Fruit fly (Drosophila melanogaster) Kc167 (cell line): ENCODE measurements around the gene CG14903.

Source experiments
- Myc ChIP-seq: fragments of >200 bp; optimal IDR thresholded peaks from 2 replicates; lab custom pipeline; 2017; ENCODE audit warnings: missing external identifiers
- Sin3A ChIP-seq: fragments of >200 bp; optimal IDR thresholded peaks from 2 replicates; lab custom pipeline; 2018; ENCODE audit warnings: missing external identifiers
- h ChIP-seq: fragments of >200 bp; optimal IDR thresholded peaks from 3 replicates; lab custom pipeline; 2018; ENCODE audit warnings: missing external identifiers
- psq ChIP-seq: fragments of >200 bp; optimal IDR thresholded peaks from 2 replicates; lab custom pipeline; 2017; ENCODE audit warnings: missing external identifiers
- ttk ChIP-seq: sonication (Bioruptor generic); optimal IDR thresholded peaks from 2 replicates; lab custom pipeline; 2017; ENCODE audit warnings: missing external identifiers

- TF ChIP-seq psq (lab: Kevin White, UChicago) (no peak), Sin3A (no peak), Myc (lab: Kevin White, UChicago) (no peak), ttk (lab: Kevin White, UChicago) (no peak), h (lab: Kevin White, UChicago) (no peak)
These were observed at the start of gene CG14903 for dm6 chr3R:16573483-16574145.
